Fruit fly (Drosophila melanogaster): ENCODE measurements around the gene mid.

DNA sequence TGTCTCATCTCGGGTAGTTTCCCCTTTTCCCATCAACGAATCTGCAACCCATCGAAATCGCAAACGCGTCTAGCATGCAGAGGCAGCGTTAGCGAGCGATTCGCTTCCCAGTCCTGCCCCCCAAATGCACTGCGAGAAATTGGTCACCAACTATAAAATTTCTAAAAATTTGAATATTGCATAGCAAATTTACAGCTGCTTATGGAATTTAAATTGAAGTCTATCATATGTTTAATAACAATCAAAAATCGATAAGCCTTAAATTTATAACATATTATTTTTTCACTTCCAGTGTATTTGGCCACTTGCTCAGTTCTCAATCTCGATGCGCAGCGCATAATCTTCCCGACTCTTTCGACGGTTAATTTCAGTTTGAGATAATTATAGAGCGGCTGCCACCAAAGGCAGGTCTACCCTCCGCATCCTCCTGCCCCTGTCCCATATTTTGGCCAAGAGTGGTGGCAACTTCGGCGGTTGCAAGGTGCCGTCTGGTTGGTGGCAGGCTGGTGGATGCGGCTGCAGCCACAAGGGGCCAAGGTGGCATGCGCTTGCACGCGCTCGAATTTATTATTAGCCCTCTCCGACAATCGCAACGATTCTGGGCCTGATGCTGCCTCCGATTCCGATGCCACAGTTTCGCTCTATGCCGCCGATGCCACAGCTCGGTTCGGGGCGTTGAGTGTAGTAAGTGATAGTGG, 34.4 kb upstream of the mid start:
- TF ChIP-seq ase (GFP tag; IDR thresholded peaks at IDR 0.05) = no peak
- no peak for TF ChIP-seq sna (GFP tag; IDR thresholded peaks at IDR 0.05; ENCODE audit: partially characterized antibody)

Measured in whole organism, embryonic.